Worm (Caenorhabditis elegans) whole organism, mixed stage, embryonic: ENCODE results near the gene C30H6.12.

Source experiments
- bed-3 ChIP-seq: fragments of 200-800 bp; sonication (Bioruptor generic); optimal IDR thresholded peaks from 3 replicates; lab custom pipeline; 2018; ENCODE audit warnings: mild to moderate bottlenecking, missing genetic modification characterization, moderate library complexity, missing compliant biosample characterization
- ceh-39 ChIP-seq: fragments of 150-350 bp; optimal IDR thresholded peaks from 2 replicates; lab custom pipeline; 2014; ENCODE audit warnings: missing biosample characterization, missing genetic modification characterization
- ceh-83 ChIP-seq: fragments of 200-800 bp; sonication (Bioruptor generic); optimal IDR thresholded peaks from 2 replicates; lab custom pipeline; 2018; ENCODE audit warnings: mild to moderate bottlenecking, missing genetic modification characterization, missing compliant biosample characterization
- cnd-1 ChIP-seq: fragments of 200-800 bp; sonication (Bioruptor generic); optimal IDR thresholded peaks from 2 replicates; lab custom pipeline; 2018; ENCODE audit warnings: mild to moderate bottlenecking, missing genetic modification characterization, missing compliant biosample characterization
- drap-1 ChIP-seq: fragments of 200-800 bp; sonication (Bioruptor generic); optimal IDR thresholded peaks from 3 replicates; lab custom pipeline; 2018; ENCODE audit warnings: mild to moderate bottlenecking, missing genetic modification characterization, missing compliant biosample characterization
- elt-3 ChIP-seq: fragments of 150-350 bp; optimal IDR thresholded peaks from 2 replicates; lab custom pipeline; 2014; ENCODE audit warnings: missing biosample characterization, missing genetic modification characterization
- flh-1 ChIP-seq: fragments of 200-800 bp; sonication (Bioruptor generic); optimal IDR thresholded peaks from 2 replicates; lab custom pipeline; 2018; ENCODE audit warnings: mild to moderate bottlenecking, missing genetic modification characterization, moderate library complexity, missing compliant biosample characterization
- ham-2 ChIP-seq: fragments of 200-800 bp; sonication (Bioruptor generic); optimal IDR thresholded peaks from 2 replicates; lab custom pipeline; 2018; ENCODE audit warnings: mild to moderate bottlenecking, missing genetic modification characterization, missing compliant biosample characterization
- hlh-1 ChIP-seq: fragments of 150-350 bp; optimal IDR thresholded peaks from 2 replicates; lab custom pipeline; 2014; ENCODE audit warnings: missing biosample characterization, missing genetic modification reagents, missing genetic modification characterization
- lin-13 ChIP-seq: fragments of 150-350 bp; optimal IDR thresholded peaks from 2 replicates; lab custom pipeline; 2014; ENCODE audit warnings: missing biosample characterization, missing genetic modification characterization
- lin-32 ChIP-seq: fragments of 200-800 bp; sonication (Bioruptor generic); optimal IDR thresholded peaks from 2 replicates; lab custom pipeline; 2018; ENCODE audit warnings: mild to moderate bottlenecking, missing genetic modification characterization, missing compliant biosample characterization
- lsy-2 ChIP-seq: fragments of 150-350 bp; optimal IDR thresholded peaks from 2 replicates; lab custom pipeline; 2014; ENCODE audit warnings: missing biosample characterization, missing genetic modification characterization
- mab-5 ChIP-seq: fragments of 150-350 bp; optimal IDR thresholded peaks from 2 replicates; lab custom pipeline; 2014; ENCODE audit warnings: missing biosample characterization, missing genetic modification characterization
- mep-1 ChIP-seq: fragments of 150-350 bp; optimal IDR thresholded peaks from 2 replicates; lab custom pipeline; 2017; ENCODE audit warnings: missing biosample characterization, missing genetic modification reagents, missing genetic modification characterization, inconsistent platforms
- mls-2 ChIP-seq: sonication (generic microtip); optimal IDR thresholded peaks from 2 replicates; lab custom pipeline; 2016; ENCODE audit warnings: mild to moderate bottlenecking, missing genetic modification characterization, moderate library complexity, missing compliant biosample characterization
- nhr-12 ChIP-seq: fragments of 150-350 bp; optimal IDR thresholded peaks from 2 replicates; lab custom pipeline; 2014; ENCODE audit warnings: missing biosample characterization, missing genetic modification characterization
- nhr-2 ChIP-seq: fragments of 150-350 bp; optimal IDR thresholded peaks from 2 replicates; lab custom pipeline; 2014; ENCODE audit warnings: missing biosample characterization, missing genetic modification characterization
- nhr-237 ChIP-seq: fragments of 150-350 bp; optimal IDR thresholded peaks from 2 replicates; lab custom pipeline; 2014; ENCODE audit warnings: missing biosample characterization, missing genetic modification characterization
- nhr-28 ChIP-seq: fragments of 150-350 bp; optimal IDR thresholded peaks from 2 replicates; lab custom pipeline; 2014; ENCODE audit warnings: missing biosample characterization, missing genetic modification characterization
- nhr-76 ChIP-seq: sonication (generic microtip); optimal IDR thresholded peaks from 2 replicates; lab custom pipeline; 2017; ENCODE audit warnings: missing biosample characterization, missing genetic modification characterization
- pha-4 ChIP-seq: fragments of 150-350 bp; optimal IDR thresholded peaks from 2 replicates; lab custom pipeline; 2018; ENCODE audit warnings: missing biosample characterization, missing genetic modification reagents, missing genetic modification characterization
- sem-2 ChIP-seq: fragments of 200-800 bp; sonication (Bioruptor generic); optimal IDR thresholded peaks from 2 replicates; lab custom pipeline; 2018; ENCODE audit warnings: mild to moderate bottlenecking, missing genetic modification characterization, missing compliant biosample characterization
- sptf-1 ChIP-seq: sonication (generic microtip); optimal IDR thresholded peaks from 2 replicates; lab custom pipeline; 2017; ENCODE audit warnings: mild to moderate bottlenecking, missing genetic modification characterization, moderate library complexity, missing compliant biosample characterization
- tbx-8 ChIP-seq: fragments of 200-800 bp; sonication (Bioruptor generic); optimal IDR thresholded peaks from 2 replicates; lab custom pipeline; 2018; ENCODE audit warnings: mild to moderate bottlenecking, missing genetic modification characterization, moderate library complexity, missing compliant biosample characterization
- unc-120 ChIP-seq: sonication (generic microtip); optimal IDR thresholded peaks from 2 replicates; lab custom pipeline; 2017; ENCODE audit warnings: missing genetic modification characterization, missing compliant biosample characterization; ENCODE audit not compliant: poor library complexity, severe bottlenecking
- unc-39 ChIP-seq: fragments of 150-350 bp; optimal IDR thresholded peaks from 2 replicates; lab custom pipeline; 2014; ENCODE audit warnings: missing biosample characterization, missing genetic modification characterization
- unc-62 ChIP-seq: fragments of 150-350 bp; optimal IDR thresholded peaks from 2 replicates; lab custom pipeline; 2014; ENCODE audit warnings: missing biosample characterization, missing genetic modification reagents, missing genetic modification characterization
- ztf-11 ChIP-seq: fragments of 150-350 bp; optimal IDR thresholded peaks from 2 replicates; lab custom pipeline; 2014; ENCODE audit warnings: missing biosample characterization, missing genetic modification characterization

C30H6.12 gene

DNA sequence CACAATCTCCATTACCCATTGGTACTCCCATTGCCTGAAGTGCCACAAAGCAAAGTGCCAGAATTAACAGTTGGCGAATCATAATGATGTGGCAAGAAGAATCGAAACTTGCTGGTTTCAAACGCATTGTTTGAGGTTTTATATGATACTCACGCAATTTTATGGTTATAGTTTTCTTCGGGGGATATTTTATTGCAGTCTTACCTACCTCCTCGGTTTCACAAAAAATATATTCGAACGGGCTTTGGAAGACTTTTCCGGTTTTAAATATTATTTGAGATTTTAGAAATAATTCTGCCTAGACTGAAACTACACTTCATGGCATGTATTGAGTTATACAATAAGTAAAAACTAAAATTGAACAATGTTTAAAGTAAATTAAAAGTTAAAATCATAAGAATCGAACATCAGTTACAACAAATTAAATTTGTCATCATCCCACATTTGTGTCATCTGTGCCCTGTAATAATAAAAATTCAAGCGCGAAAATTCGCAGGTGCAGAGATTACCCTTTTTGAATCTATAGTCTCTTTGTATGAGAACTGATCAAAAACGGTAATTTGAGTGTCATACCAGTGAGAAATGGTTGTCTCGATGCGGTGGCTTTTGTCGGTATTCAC lies 36.4 kb upstream of the C30H6.12 start, which contains the start of the genes clec-197 and clec-198:
TSS of gene clec-197 (minus strand) at position 101 of the 620 bp plus-strand sequence.
TSS of gene clec-198 (plus strand) at position 570 of the 620 bp plus-strand sequence.
- TF ChIP-seq hlh-1 (no peak), ztf-11 (no peak), pha-4 (tag; lab: Kevin White, UChicago) (no peak), nhr-28 (tag; lab: Kevin White, UChicago) (no peak), mls-2 (tag; lab: Kevin White, UChicago) (no peak), unc-39 (tag; lab: Kevin White, UChicago) (no peak), ceh-39 (tag; lab: Kevin White, UChicago) (no peak), unc-120 (tag; lab: Kevin White, UChicago) (no peak)

DNA sequence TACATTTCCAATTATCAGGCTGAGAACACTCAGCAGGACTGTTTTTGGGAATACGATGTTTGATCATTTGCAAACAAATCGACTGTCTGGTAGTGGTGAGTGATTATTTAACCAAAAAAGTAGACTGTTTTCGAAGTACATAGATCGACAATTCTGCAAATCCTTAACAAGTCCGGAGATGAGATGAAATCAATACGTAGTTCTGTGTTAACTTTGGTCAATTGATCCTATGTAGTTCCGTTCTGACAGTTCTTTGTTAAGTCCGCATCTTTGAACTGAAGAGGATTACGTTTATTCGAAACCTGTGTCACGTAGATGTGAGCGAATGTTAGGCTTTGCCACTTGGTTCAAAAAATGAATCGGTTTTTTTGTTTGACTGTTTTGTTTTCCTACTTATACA lies 31.6 kb upstream of the C30H6.12 start, which contains the start of gene clec-199:
TSS of gene clec-199 (plus strand) at position 301 of the 400 bp plus-strand sequence.
- TF ChIP-seq ham-2 (GFP tag; lab: Kevin White, UChicago) = no peak
- no peak for TF ChIP-seq tbx-8 (GFP tag; lab: Kevin White, UChicago)
- no peak for TF ChIP-seq cnd-1 (tag; lab: Kevin White, UChicago)
- TF ChIP-seq elt-3 = no peak
- TF ChIP-seq lin-32 (GFP tag; lab: Kevin White, UChicago) = no peak
- no peak for TF ChIP-seq nhr-76 (tag; lab: Kevin White, UChicago)
- no peak for TF ChIP-seq lin-13 (tag; lab: Kevin White, UChicago)
- no peak for TF ChIP-seq pha-4 (tag; lab: Kevin White, UChicago)
- TF ChIP-seq unc-62 = no peak
- no peak for TF ChIP-seq ceh-83
- no peak for TF ChIP-seq lsy-2 (tag; lab: Kevin White, UChicago)
- no peak for TF ChIP-seq sem-2 (GFP tag; lab: Kevin White, UChicago)

DNA sequence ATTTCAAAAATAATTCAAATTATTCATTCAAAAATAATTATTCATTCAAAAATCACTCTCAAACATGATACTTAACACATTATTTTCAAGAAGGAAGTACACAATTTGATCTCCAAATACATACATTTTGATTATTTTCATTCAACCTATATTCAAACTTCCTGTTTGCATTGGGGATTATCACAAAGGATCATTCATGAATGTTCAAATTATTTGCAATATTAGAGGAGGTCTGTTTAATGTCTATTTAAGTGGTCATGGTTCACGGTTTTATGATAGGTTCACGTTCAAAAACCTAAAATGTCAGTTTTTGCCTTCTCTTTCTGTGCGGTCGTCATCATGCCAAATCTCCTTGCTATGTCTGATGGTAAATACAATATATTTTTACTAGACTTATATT lies 22.0 kb upstream of the C30H6.12 start, which contains the start of gene clec-202:
TSS of gene clec-202 (plus strand) at position 301 of the 400 bp plus-strand sequence.
- no peak for TF ChIP-seq nhr-237 (tag; lab: Kevin White, UChicago)
- TF ChIP-seq sem-2 (GFP tag; lab: Kevin White, UChicago) = no peak
- no peak for TF ChIP-seq mep-1 (tag; lab: Kevin White, UChicago)

DNA sequence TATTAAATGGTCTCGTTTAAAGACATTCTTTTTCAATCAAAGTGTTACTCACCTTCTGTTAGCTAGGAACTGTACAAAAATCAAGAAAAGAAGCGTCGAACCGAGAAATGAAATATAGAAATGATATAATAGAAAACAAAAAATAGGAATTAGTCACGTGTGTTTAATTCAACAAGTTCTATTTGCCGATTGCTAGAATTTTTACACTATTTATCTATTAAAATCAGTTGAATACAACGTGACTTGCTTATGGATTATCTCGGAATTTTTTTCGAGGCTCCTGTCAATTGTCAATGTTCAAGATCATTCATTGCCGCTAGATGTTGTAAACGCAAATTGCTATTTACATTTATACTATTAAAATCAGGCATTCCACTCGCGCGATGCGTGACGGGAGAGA lies 15.9 kb upstream of the C30H6.12 start, which contains the start of gene zipt-17:
TSS of gene zipt-17 (minus strand) at position 101 of the 400 bp plus-strand sequence.
- TF ChIP-seq ceh-39 (tag; lab: Kevin White, UChicago) = no peak
- no peak for TF ChIP-seq unc-120 (tag; lab: Kevin White, UChicago)
- TF ChIP-seq mab-5 (tag; lab: Kevin White, UChicago) = no peak
- no peak for TF ChIP-seq unc-39 (tag; lab: Kevin White, UChicago)
- no peak for TF ChIP-seq flh-1 (GFP tag; lab: Kevin White, UChicago)
- TF ChIP-seq tbx-8 (GFP tag; lab: Kevin White, UChicago) = no peak
- no peak for TF ChIP-seq nhr-12 (tag; lab: Kevin White, UChicago)
- no peak for TF ChIP-seq nhr-237 (tag; lab: Kevin White, UChicago)
- no peak for TF ChIP-seq mep-1 (tag; lab: Kevin White, UChicago)
- TF ChIP-seq nhr-2 = no peak
- TF ChIP-seq bed-3 = no peak
- no peak for TF ChIP-seq ham-2 (GFP tag; lab: Kevin White, UChicago)
- TF ChIP-seq nhr-76 (tag; lab: Kevin White, UChicago) = no peak
- no peak for TF ChIP-seq nhr-28 (tag; lab: Kevin White, UChicago)
- no peak for TF ChIP-seq mls-2 (tag; lab: Kevin White, UChicago)
- TF ChIP-seq ztf-11 = no peak
- no peak for TF ChIP-seq lin-13 (tag; lab: Kevin White, UChicago)
- TF ChIP-seq unc-62 = no peak

DNA sequence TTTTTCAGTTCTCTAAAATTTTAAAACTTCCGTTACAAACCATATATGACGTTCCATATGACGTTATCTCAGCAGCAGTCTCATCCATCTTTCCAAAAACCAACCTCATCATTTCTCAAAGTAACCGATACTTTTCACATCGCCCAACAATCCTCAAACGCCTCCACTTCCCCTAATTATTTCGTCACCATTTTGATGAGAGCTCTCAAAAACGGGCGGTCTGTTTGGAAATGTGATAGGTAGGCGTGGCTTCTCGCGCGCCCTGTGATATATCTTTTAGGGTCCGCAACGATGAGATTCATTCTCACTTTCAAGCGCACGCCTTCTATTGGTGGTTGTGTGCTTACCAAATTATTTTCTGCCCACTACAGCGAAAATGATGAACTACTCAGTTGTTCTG lies 14.9 kb upstream of the C30H6.12 start, which contains the start of gene trh-1:
TSS of gene trh-1 (plus strand) at position 301 of the 400 bp plus-strand sequence.
- TF ChIP-seq sptf-1 (tag; lab: Kevin White, UChicago) (no peak), nhr-76 (tag; lab: Kevin White, UChicago) (no peak), flh-1 (GFP tag; lab: Kevin White, UChicago) (no peak), lin-32 (GFP tag; lab: Kevin White, UChicago) (no peak), ztf-11 (no peak), unc-39 (tag; lab: Kevin White, UChicago) (no peak), ceh-39 (tag; lab: Kevin White, UChicago) (no peak), nhr-2 (no peak), bed-3 (no peak), drap-1 (GFP tag; lab: Kevin White, UChicago) (no peak), nhr-237 (tag; lab: Kevin White, UChicago) (no peak)
